Fruit fly (Drosophila melanogaster) whole organism, wandering third instar larva: ENCODE results near the gene CG5013.

Experiments
- Abd-B ChIP-seq: fragments of >200 bp; optimal IDR thresholded peaks from 2 replicates; lab custom pipeline; 2017; ENCODE audit warnings: missing biosample characterization, missing genetic modification characterization
- CG32264 ChIP-seq: fragments of 200-800 bp; sonication (Bioruptor generic); optimal IDR thresholded peaks from 2 replicates; lab custom pipeline; 2016; ENCODE audit warnings: missing biosample characterization, missing genetic modification characterization
- CG9705 ChIP-seq: fragments of 200-800 bp; sonication (Bioruptor generic); optimal IDR thresholded peaks from 2 replicates; lab custom pipeline; 2018; ENCODE audit warnings: missing biosample characterization, mild to moderate bottlenecking, missing genetic modification characterization
- CrebA ChIP-seq: fragments of 200-800 bp; sonication (Bioruptor generic); optimal IDR thresholded peaks from 2 replicates; lab custom pipeline; 2016; ENCODE audit warnings: missing biosample characterization, mild to moderate bottlenecking, missing genetic modification characterization, borderline replicate concordance
- Dfd ChIP-seq: fragments of >200 bp; optimal IDR thresholded peaks from 2 replicates; lab custom pipeline; 2017; ENCODE audit warnings: missing biosample characterization, missing genetic modification characterization
- Dif ChIP-seq: fragments of 200-275, 200-300 bp; sonication (Bioruptor generic); optimal IDR thresholded peaks from 2 replicates; lab custom pipeline; 2018; ENCODE audit warnings: missing biosample characterization, missing genetic modification characterization; ENCODE audit not compliant: partially characterized antibody
- GATAd ChIP-seq: sonication (Bioruptor generic); optimal IDR thresholded peaks from 2 replicates; lab custom pipeline; 2016; ENCODE audit warnings: missing biosample characterization, missing genetic modification characterization
- HLH106 ChIP-seq: fragments of 200-800 bp; optimal IDR thresholded peaks from 3 replicates; lab custom pipeline; 2019; ENCODE audit warnings: missing biosample characterization, mild to moderate bottlenecking, missing genetic modification characterization, moderate library complexity
- Hnf4 ChIP-seq: fragments of 200-800 bp; sonication (Bioruptor generic); optimal IDR thresholded peaks from 2 replicates; lab custom pipeline; 2016; ENCODE audit warnings: missing biosample characterization, mild to moderate bottlenecking, missing genetic modification characterization
- Hr78 ChIP-seq: fragments of >200 bp; optimal IDR thresholded peaks from 2 replicates; lab custom pipeline; 2017; ENCODE audit warnings: missing biosample characterization, missing genetic modification characterization
- Hr83 ChIP-seq: fragments of 200-300 bp; sonication (Bioruptor generic); optimal IDR thresholded peaks from 2 replicates; lab custom pipeline; 2016; ENCODE audit warnings: missing biosample characterization, mild to moderate bottlenecking, missing genetic modification characterization, moderate library complexity; ENCODE audit not compliant: poor library complexity, severe bottlenecking
- Jra ChIP-seq: sonication (Bioruptor generic); optimal IDR thresholded peaks from 2 replicates; lab custom pipeline; 2016; ENCODE audit warnings: missing biosample characterization, missing genetic modification characterization
- Mio ChIP-seq: sonication (Bioruptor generic); optimal IDR thresholded peaks from 2 replicates; lab custom pipeline; 2016; ENCODE audit warnings: missing biosample characterization, missing genetic modification characterization
- Myc ChIP-seq: fragments of >200 bp; optimal IDR thresholded peaks from 2 replicates; lab custom pipeline; 2017
- N ChIP-seq: fragments of >200 bp; optimal IDR thresholded peaks from 2 replicates; lab custom pipeline; 2018; ENCODE audit warnings: missing biosample characterization, missing external identifiers, missing genetic modification characterization
- OdsH ChIP-seq: fragments of 200-800 bp; sonication (Bioruptor generic); optimal IDR thresholded peaks from 2 replicates; lab custom pipeline; 2016; ENCODE audit warnings: missing biosample characterization, mild to moderate bottlenecking, missing genetic modification characterization
- Rel ChIP-seq, 2 experiments: fragments of 200-800 bp; sonication (Bioruptor generic) in 1 of 2; optimal IDR thresholded peaks; 2 replicates in 1 of 2; 3 replicates in 1 of 2; lab custom pipeline; 2016 to 2019; ENCODE audit warnings: mild to moderate bottlenecking in 2 of 2, missing biosample characterization in 2 of 2, missing genetic modification characterization in 2 of 2, moderate library complexity in 1 of 2
- Sp1 ChIP-seq: fragments of 200-800 bp; sonication (Bioruptor generic); optimal IDR thresholded peaks from 3 replicates; lab custom pipeline; 2019; ENCODE audit warnings: missing biosample characterization, mild to moderate bottlenecking, missing genetic modification characterization, moderate library complexity
- Vsx2 ChIP-seq: fragments of 200-300, 225-300 bp; sonication (Bioruptor generic); optimal IDR thresholded peaks from 2 replicates; lab custom pipeline; 2018; ENCODE audit warnings: missing biosample characterization, missing genetic modification characterization; ENCODE audit not compliant: partially characterized antibody
- br ChIP-seq: fragments of 200-800 bp; sonication (Bioruptor generic); optimal IDR thresholded peaks from 2 replicates; lab custom pipeline; 2016; ENCODE audit warnings: missing biosample characterization, missing genetic modification characterization
- brk ChIP-seq: fragments of 200-800 bp; sonication (Bioruptor generic); optimal IDR thresholded peaks from 2 replicates; lab custom pipeline; 2016; ENCODE audit warnings: missing biosample characterization, mild to moderate bottlenecking, missing genetic modification characterization
- dl ChIP-seq, 2 experiments: fragments of 175-275, 200-275 bp in 1 of 2; fragments of 200-275 bp in 1 of 2; sonication (Bioruptor generic); optimal IDR thresholded peaks; lab custom pipeline; 2018; ENCODE audit warnings: mild to moderate bottlenecking in 2 of 2, missing biosample characterization in 2 of 2, missing genetic modification characterization in 2 of 2, moderate library complexity in 2 of 2; ENCODE audit not compliant: partially characterized antibody in 2 of 2, insufficient read depth in 1 of 2
- dmrt93B ChIP-seq: fragments of 200-800 bp; sonication (Bioruptor generic); optimal IDR thresholded peaks from 2 replicates; lab custom pipeline; 2018; ENCODE audit warnings: missing biosample characterization, mild to moderate bottlenecking, missing genetic modification characterization
- dsf ChIP-seq: sonication (Bioruptor generic); optimal IDR thresholded peaks from 2 replicates; lab custom pipeline; 2016; ENCODE audit warnings: missing biosample characterization, missing genetic modification characterization, borderline replicate concordance
- ey ChIP-seq: fragments of 200-800 bp; sonication (Bioruptor generic); optimal IDR thresholded peaks from 2 replicates; lab custom pipeline; 2016; ENCODE audit warnings: missing biosample characterization, missing genetic modification characterization
- foxo ChIP-seq, 2 experiments: fragments of 200-800 bp; sonication (Bioruptor generic); optimal IDR thresholded peaks; 2 replicates in 1 of 2; 3 replicates in 1 of 2; lab custom pipeline; 2016 to 2017; ENCODE audit warnings: missing biosample characterization in 2 of 2, missing genetic modification characterization in 2 of 2
- fru ChIP-seq: fragments of 200-800 bp; sonication (Bioruptor generic); optimal IDR thresholded peaks from 3 replicates; lab custom pipeline; 2016; ENCODE audit warnings: missing biosample characterization, mild to moderate bottlenecking, missing genetic modification characterization
- h ChIP-seq: fragments of 200-800 bp; sonication (Bioruptor generic); optimal IDR thresholded peaks from 3 replicates; lab custom pipeline; 2016; ENCODE audit warnings: missing biosample characterization, mild to moderate bottlenecking, missing genetic modification characterization
- jim ChIP-seq: fragments of 175-275, 200-325 bp; sonication (Bioruptor generic); optimal IDR thresholded peaks from 2 replicates; lab custom pipeline; 2016; ENCODE audit warnings: missing biosample characterization, mild to moderate bottlenecking, missing genetic modification characterization
- lola ChIP-seq: fragments of >200 bp; optimal IDR thresholded peaks from 2 replicates; lab custom pipeline; 2017; ENCODE audit warnings: missing biosample characterization, missing genetic modification characterization
- pan ChIP-seq: fragments of >200 bp; optimal IDR thresholded peaks from 2 replicates; lab custom pipeline; 2017
- psq ChIP-seq: fragments of 200-800 bp; sonication (Bioruptor generic); optimal IDR thresholded peaks from 3 replicates; lab custom pipeline; 2017; ENCODE audit warnings: missing biosample characterization, mild to moderate bottlenecking, missing genetic modification characterization, moderate library complexity
- rgr ChIP-seq: fragments of 200-800 bp; sonication (Bioruptor generic); optimal IDR thresholded peaks from 3 replicates; lab custom pipeline; 2016; ENCODE audit warnings: missing biosample characterization, mild to moderate bottlenecking, missing genetic modification characterization
- sage ChIP-seq: fragments of 200-800 bp; sonication (Bioruptor generic); optimal IDR thresholded peaks from 2 replicates; lab custom pipeline; 2016; ENCODE audit warnings: missing biosample characterization, mild to moderate bottlenecking, missing genetic modification characterization
- tai ChIP-seq: sonication (Bioruptor generic); optimal IDR thresholded peaks from 2 replicates; lab custom pipeline; 2016; ENCODE audit warnings: missing biosample characterization, missing genetic modification characterization
- usp ChIP-seq: fragments of >200 bp; optimal IDR thresholded peaks from 2 replicates; lab custom pipeline; 2017; ENCODE audit warnings: missing biosample characterization, missing genetic modification characterization
- woc ChIP-seq: sonication (Bioruptor generic); optimal IDR thresholded peaks from 2 replicates; lab custom pipeline; 2016; ENCODE audit warnings: missing biosample characterization, mild to moderate bottlenecking, missing genetic modification characterization

CG5013 gene

DNA sequence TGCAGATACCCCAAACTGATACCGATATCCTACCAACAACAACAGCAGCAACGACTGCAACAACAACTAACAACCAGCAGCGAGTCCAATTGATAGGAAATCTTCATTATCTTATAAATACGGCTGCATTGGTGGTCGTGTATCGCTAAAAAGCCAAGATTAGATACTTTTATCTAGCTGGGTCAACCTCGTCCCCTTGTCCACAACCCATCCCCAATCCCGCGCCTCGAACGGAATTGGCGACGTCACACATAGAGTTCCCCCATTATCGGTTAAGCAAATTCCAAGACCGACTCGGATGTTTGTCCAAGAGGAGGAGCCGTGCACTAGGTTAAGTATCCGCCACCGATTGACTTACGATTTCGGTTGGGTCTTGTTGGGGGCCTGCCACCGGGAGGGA, 41.2 kb upstream of the CG5013 start:
- TF ChIP-seq Rel (GFP tag; optimal IDR thresholded peaks at IDR 0.05; lab: Kevin White, UChicago) (no peak), Rel (tag; optimal IDR thresholded peaks at IDR 0.05; lab: Kevin White, UChicago) (peak; percentile 56), ey (GFP tag; lab: Kevin White, UChicago) (no peak)

DNA sequence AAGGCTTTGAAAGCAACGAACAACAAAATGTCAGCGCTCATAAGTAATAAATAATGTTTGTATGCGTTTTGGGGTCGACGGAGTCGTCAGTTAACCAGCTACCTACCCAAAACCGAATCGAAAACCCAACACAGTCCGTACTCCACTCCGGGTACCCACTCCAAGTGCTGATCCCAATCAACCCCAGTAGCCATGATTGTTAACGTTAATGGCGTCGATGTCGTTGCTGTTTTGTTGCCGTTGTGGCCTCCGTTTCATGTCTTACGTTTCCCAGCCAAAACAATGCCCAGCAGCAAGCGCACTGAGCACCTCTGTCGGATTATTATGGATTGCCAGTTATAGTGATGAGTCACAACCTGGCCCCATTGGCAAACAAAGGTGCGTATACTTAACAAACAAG, 40.4 kb upstream of the CG5013 start, which contains the start of gene GATAe:
TSS of gene GATAe (plus strand) at position 76 of the 400 bp plus-strand sequence.
- TF ChIP-seq fru (GFP tag; lab: Kevin White, UChicago) (peak; percentile 19), rgr (GFP tag; lab: Kevin White, UChicago) (peak; percentile 14), Hnf4 (GFP tag; lab: Kevin White, UChicago) (peak; percentile 34), HLH106 (no peak), Hr78 (GFP tag; lab: Kevin White, UChicago) (no peak), h (peak; percentile 40), ey (GFP tag; lab: Kevin White, UChicago) (no peak), woc (no peak), Jra (GFP tag; lab: Kevin White, UChicago) (peak; percentile 21), Vsx2 (GFP tag; lab: Kevin White, UChicago) (no peak), CG9705 (GFP tag; lab: Kevin White, UChicago) (no peak), Rel (GFP tag; optimal IDR thresholded peaks at IDR 0.05; lab: Kevin White, UChicago) (no peak), Rel (tag; optimal IDR thresholded peaks at IDR 0.05; lab: Kevin White, UChicago) (peak; percentile 47), OdsH (GFP tag; lab: Kevin White, UChicago) (no peak), Dif (GFP tag; lab: Kevin White, UChicago) (no peak), GATAd (GFP tag; lab: Kevin White, UChicago) (no peak), CG32264 (no peak), br (peak; percentile 13)
- TF ChIP-seq, all 38 proteins: peak for 7

- TF ChIP-seq N (GFP tag; lab: Kevin White, UChicago) (no peak), CrebA (GFP tag; lab: Kevin White, UChicago) (peak; percentile 12), Vsx2 (GFP tag; lab: Kevin White, UChicago) (no peak), Sp1 (GFP tag; lab: Kevin White, UChicago) (no peak), sage (GFP tag; lab: Kevin White, UChicago) (no peak), tai (GFP tag; lab: Kevin White, UChicago) (no peak), h (peak; percentile 48), Rel (GFP tag; optimal IDR thresholded peaks at IDR 0.05; lab: Kevin White, UChicago) (no peak), Rel (tag; optimal IDR thresholded peaks at IDR 0.05; lab: Kevin White, UChicago) (peak; percentile 80), br (peak; percentile 63)
Measured at dm6 chr3R:16010009-16010505, 39.4 kb upstream of the CG5013 start.

DNA sequence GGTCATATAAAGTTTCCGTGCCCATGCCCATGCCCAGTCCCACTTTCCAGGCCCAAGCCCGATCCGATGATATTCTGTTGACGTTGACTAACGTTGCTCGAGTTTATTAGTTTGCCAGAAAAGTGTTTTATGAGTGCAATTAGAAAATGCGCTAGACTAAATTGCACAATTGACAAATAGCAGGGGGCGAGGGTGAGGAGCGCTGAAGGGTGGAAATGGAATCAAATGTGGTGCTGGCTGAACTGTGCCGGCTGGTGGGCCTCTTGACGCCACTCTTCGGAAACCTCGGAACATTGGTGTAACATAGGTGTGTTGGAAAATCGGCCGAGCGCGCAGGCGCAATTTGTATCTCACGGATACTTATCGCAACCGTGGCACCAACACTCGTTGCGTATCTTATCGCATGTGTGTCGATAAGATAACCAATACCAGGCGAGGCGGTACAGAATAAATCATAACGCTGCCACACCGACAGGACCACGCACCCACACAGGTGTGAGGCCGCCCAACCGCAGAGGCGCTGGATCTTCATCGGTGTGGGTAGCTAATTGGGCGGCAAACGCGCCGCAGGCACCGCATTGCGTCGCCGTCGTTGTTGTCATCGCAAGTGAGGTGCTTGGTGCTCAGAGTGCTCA, 37.7 kb upstream of the CG5013 start:
- no peak for TF ChIP-seq woc
- no peak for TF ChIP-seq CrebA (GFP tag; lab: Kevin White, UChicago)
- TF ChIP-seq Hr78 (GFP tag; lab: Kevin White, UChicago) = no peak
- no peak for TF ChIP-seq lola (GFP tag; lab: Kevin White, UChicago)
- TF ChIP-seq N (GFP tag; lab: Kevin White, UChicago) = peak; percentile 39
- TF ChIP-seq GATAd (GFP tag; lab: Kevin White, UChicago) = no peak
- no peak for TF ChIP-seq psq (GFP tag; lab: Kevin White, UChicago)
- TF ChIP-seq ey (GFP tag; lab: Kevin White, UChicago) = no peak
- TF ChIP-seq Abd-B (GFP tag; lab: Kevin White, UChicago) = no peak
- no peak for TF ChIP-seq Rel (GFP tag; optimal IDR thresholded peaks at IDR 0.05; lab: Kevin White, UChicago)
- TF ChIP-seq Rel (tag; optimal IDR thresholded peaks at IDR 0.05; lab: Kevin White, UChicago) = peak; percentile 63
- peak; percentile 12 for TF ChIP-seq Sp1 (GFP tag; lab: Kevin White, UChicago)
- no peak for TF ChIP-seq HLH106
- TF ChIP-seq dl (GFP tag; optimal IDR thresholded peaks at IDR 0.05; lab: Kevin White, UChicago; ENCODE audit: insufficient read depth in 1 of 2, partially characterized antibody in 2 of 2) = peak in 1 of 2 experiments; percentile 24
- TF ChIP-seq br = peak; percentile 38
- no peak for TF ChIP-seq dmrt93B (GFP tag; lab: Kevin White, UChicago)
- TF ChIP-seq fru (GFP tag; lab: Kevin White, UChicago) = no peak
- no peak for TF ChIP-seq jim (GFP tag; lab: Kevin White, UChicago)
- TF ChIP-seq Hr83 (GFP tag; lab: Kevin White, UChicago) = no peak
- TF ChIP-seq brk (GFP tag; lab: Kevin White, UChicago) = no peak
- no peak for TF ChIP-seq usp (GFP tag; lab: Kevin White, UChicago)
- no peak for TF ChIP-seq OdsH (GFP tag; lab: Kevin White, UChicago)
- TF ChIP-seq dsf = no peak
- no peak for TF ChIP-seq sage (GFP tag; lab: Kevin White, UChicago)
- TF ChIP-seq foxo (GFP tag; optimal IDR thresholded peaks at IDR 0.05; lab: Kevin White, UChicago) = no peak
- TF ChIP-seq Dfd (GFP tag; lab: Kevin White, UChicago) = no peak
- TF ChIP-seq Hnf4 (GFP tag; lab: Kevin White, UChicago) = no peak
- TF ChIP-seq pan (lab: Kevin White, UChicago) = no peak
- peak; percentile 18 for TF ChIP-seq Jra (GFP tag; lab: Kevin White, UChicago)
- peak; percentile 70 for TF ChIP-seq Vsx2 (GFP tag; lab: Kevin White, UChicago)
- no peak for TF ChIP-seq tai (GFP tag; lab: Kevin White, UChicago)
- no peak for TF ChIP-seq Myc (lab: Kevin White, UChicago)
- no peak for TF ChIP-seq CG32264
- no peak for TF ChIP-seq CG9705 (GFP tag; lab: Kevin White, UChicago)
- no peak for TF ChIP-seq Mio
- TF ChIP-seq rgr (GFP tag; lab: Kevin White, UChicago) = no peak
- TF ChIP-seq Dif (GFP tag; lab: Kevin White, UChicago) = no peak
- TF ChIP-seq h = peak; percentile 54
